Fruit fly (Drosophila melanogaster): Measurements from ENCODE around the gene CG44215.

The CG44215 gene

dm6 chr3R:14122347-14122812, 31.9 kb downstream of the CG44215 start, which contains the start of the genes Abi and twf (continued):
- TF ChIP-seq Hr38 (GFP tag; optimal IDR thresholded peaks at IDR 0.05) (no peak), net (GFP tag; optimal IDR thresholded peaks at IDR 0.05) (peak; percentile 33), Eip78C (GFP tag) (peak; percentile 90), Ets96B (tag; optimal IDR thresholded peaks at IDR 0.05) (no peak), CG1621 (tag; optimal IDR thresholded peaks at IDR 0.05) (peak; percentile 37), acj6 (GFP tag; optimal IDR thresholded peaks at IDR 0.05) (peak; percentile 67), Sox102F (GFP tag; optimal IDR thresholded peaks at IDR 0.05) (peak; percentile 60), CG8119 (GFP tag; IDR thresholded peaks at IDR 0.05) (no peak), Eip75B (GFP tag; optimal IDR thresholded peaks at IDR 0.05) (no peak), fd59A (GFP tag; optimal IDR thresholded peaks at IDR 0.05) (peak; percentile 14), cyc (GFP tag; optimal IDR thresholded peaks at IDR 0.05) (peak; percentile 70), CG10631 (GFP tag; optimal IDR thresholded peaks at IDR 0.05) (peak; percentile 72), OdsH (GFP tag; optimal IDR thresholded peaks at IDR 0.05) (peak; percentile 80), CG31627 (GFP tag; optimal IDR thresholded peaks at IDR 0.05) (peak; percentile 77), fkh (GFP tag; optimal IDR thresholded peaks at IDR 0.05) (no peak)

- TF ChIP-seq Eip93F (GFP tag; optimal IDR thresholded peaks at IDR 0.05) = no peak
- no peak for TF ChIP-seq dsx (GFP tag; optimal IDR thresholded peaks at IDR 0.05; ENCODE audit: poor library complexity, severe bottlenecking)
- TF ChIP-seq CG6854 (GFP tag; optimal IDR thresholded peaks at IDR 0.05) = no peak
- no peak for TF ChIP-seq fd85E (GFP tag; optimal IDR thresholded peaks at IDR 0.05)
- no peak for TF ChIP-seq Ets21C (GFP tag; optimal IDR thresholded peaks at IDR 0.05)
- TF ChIP-seq ss (GFP tag; optimal IDR thresholded peaks at IDR 0.05) = no peak
- TF ChIP-seq acj6 (GFP tag; optimal IDR thresholded peaks at IDR 0.05) = no peak
- TF ChIP-seq eg (GFP tag; IDR thresholded peaks at IDR 0.05) = no peak
- TF ChIP-seq CG10669 (GFP tag; optimal IDR thresholded peaks at IDR 0.05) = no peak
- no peak for TF ChIP-seq Hr38 (GFP tag; optimal IDR thresholded peaks at IDR 0.05)
- TF ChIP-seq Smox (GFP tag; optimal IDR thresholded peaks at IDR 0.05) = no peak
- TF ChIP-seq CG11762 (GFP tag; optimal IDR thresholded peaks at IDR 0.05; ENCODE audit: insufficient read depth) = no peak
- TF ChIP-seq fkh (GFP tag; optimal IDR thresholded peaks at IDR 0.05) = no peak
- TF ChIP-seq CG11902 (GFP tag; optimal IDR thresholded peaks at IDR 0.05) = no peak
- no peak for TF ChIP-seq CG3032 (tag; optimal IDR thresholded peaks at IDR 0.05)
- TF ChIP-seq svp (GFP tag) = no peak
- no peak for TF ChIP-seq CG3919 (GFP tag; optimal IDR thresholded peaks at IDR 0.05)
Measured at dm6 chr3R:14118350-14118749, 35.9 kb downstream of the CG44215 start, which contains the start of gene Kif19A. Gene Kif19A (minus strand): TSS chr3R:14118450.

dm6 chr3R:14116088-14116487, 38.2 kb downstream of the CG44215 start:
- TF ChIP-seq ss (GFP tag; optimal IDR thresholded peaks at IDR 0.05) (no peak), fd59A (GFP tag; optimal IDR thresholded peaks at IDR 0.05) (no peak), CG10631 (GFP tag; optimal IDR thresholded peaks at IDR 0.05) (no peak), CG1621 (tag; optimal IDR thresholded peaks at IDR 0.05) (no peak), CG4318 (GFP tag; optimal IDR thresholded peaks at IDR 0.05) (no peak), CG7368 (GFP tag; optimal IDR thresholded peaks at IDR 0.05) (no peak), CG11762 (GFP tag; optimal IDR thresholded peaks at IDR 0.05; ENCODE audit: insufficient read depth) (no peak), topi (GFP tag; optimal IDR thresholded peaks at IDR 0.05) (no peak), eg (GFP tag; IDR thresholded peaks at IDR 0.05) (no peak), CG6792 (GFP tag; optimal IDR thresholded peaks at IDR 0.05) (no peak), CG8319 (GFP tag; optimal IDR thresholded peaks at IDR 0.05) (no peak), Hr38 (GFP tag; optimal IDR thresholded peaks at IDR 0.05) (no peak), CG10669 (GFP tag; optimal IDR thresholded peaks at IDR 0.05) (no peak), Hr39 (GFP tag; optimal IDR thresholded peaks at IDR 0.05) (no peak), Ets21C (GFP tag; optimal IDR thresholded peaks at IDR 0.05) (no peak), achi (GFP tag; optimal IDR thresholded peaks at IDR 0.05) (no peak), fkh (GFP tag; optimal IDR thresholded peaks at IDR 0.05) (no peak), CG32006 (GFP tag; optimal IDR thresholded peaks at IDR 0.05) (no peak), Smox (GFP tag; optimal IDR thresholded peaks at IDR 0.05) (no peak)

Measured in whole organism, prepupa.